Worm (Caenorhabditis elegans) whole organism, dauer: Measurements from ENCODE around the gene C52A11.3.

Experiments used
- unc-62 ChIP-seq: sonication (generic microtip); optimal IDR thresholded peaks from 2 replicates; lab custom pipeline; 2017; ENCODE audit warnings: missing biosample characterization, missing genetic modification reagents, missing genetic modification characterization

C52A11.3 gene

ce11 chrII:10787240-10787639 is 50.1 kb downstream of the C52A11.3 start, which contains the start of gene tag-209:
TSS of gene tag-209 (plus strand) at chrII:10787312.
- no peak for TF ChIP-seq unc-62 (GFP tag; lab: Kevin White, UChicago)
